Fruit fly (Drosophila melanogaster) whole organism, adult: Measurements from ENCODE around the gene CG13026.

Experiments
- CG11617 ChIP-seq: fragments of 200-800 bp; sonication (Bioruptor generic); optimal IDR thresholded peaks from 2 replicates; lab custom pipeline; 2017; ENCODE audit warnings: mild to moderate bottlenecking, missing biosample characterization, missing genetic modification reagents, missing genetic modification characterization
- CG12768 ChIP-seq: fragments of 200-800 bp; sonication (Bioruptor generic); optimal IDR thresholded peaks from 2 replicates; lab custom pipeline; 2017; ENCODE audit warnings: missing biosample characterization, missing genetic modification characterization, mild to moderate bottlenecking, moderate library complexity, missing genetic modification reagents
- CG14711 ChIP-seq: fragments of 200-800 bp; sonication (Bioruptor generic); optimal IDR thresholded peaks from 2 replicates; lab custom pipeline; 2018; ENCODE audit warnings: missing biosample characterization, mild to moderate bottlenecking, missing genetic modification characterization, moderate library complexity
- CG1620 ChIP-seq: fragments of 200-800 bp; sonication (Bioruptor generic); optimal IDR thresholded peaks from 2 replicates; lab custom pipeline; 2016; ENCODE audit warnings: missing biosample characterization, missing genetic modification characterization
- CG33017 ChIP-seq: fragments of 200-800 bp; sonication (Bioruptor generic); optimal IDR thresholded peaks from 2 replicates; lab custom pipeline; 2018; ENCODE audit warnings: missing biosample characterization, mild to moderate bottlenecking, missing genetic modification characterization, moderate library complexity
- CG5204 ChIP-seq: fragments of 200-800 bp; sonication (Bioruptor generic); optimal IDR thresholded peaks from 2 replicates; lab custom pipeline; 2016; ENCODE audit warnings: missing biosample characterization, missing genetic modification characterization
- CG7045 ChIP-seq: fragments of 200-800 bp; sonication (Bioruptor generic); optimal IDR thresholded peaks from 2 replicates; lab custom pipeline; 2017; ENCODE audit warnings: missing biosample characterization, mild to moderate bottlenecking, missing genetic modification characterization
- CG7101 ChIP-seq: fragments of 200-800 bp; sonication (Bioruptor generic); optimal IDR thresholded peaks from 2 replicates; lab custom pipeline; 2018; ENCODE audit warnings: missing biosample characterization, mild to moderate bottlenecking, missing genetic modification characterization, moderate library complexity
- Clk ChIP-seq: fragments of 200-800 bp; sonication (Bioruptor generic); optimal IDR thresholded peaks from 2 replicates; lab custom pipeline; 2017; ENCODE audit warnings: missing biosample characterization, missing genetic modification characterization
- Crg-1 ChIP-seq: fragments of 200-800 bp; sonication (Bioruptor generic); optimal IDR thresholded peaks from 2 replicates; lab custom pipeline; 2016; ENCODE audit warnings: missing biosample characterization, missing genetic modification characterization
- Hr96 ChIP-seq: fragments of 200-800 bp; sonication (Bioruptor generic); optimal IDR thresholded peaks from 2 replicates; lab custom pipeline; 2016; ENCODE audit warnings: missing biosample characterization, missing genetic modification characterization
- Mnt ChIP-seq: fragments of 200-800 bp; sonication (Bioruptor generic); optimal IDR thresholded peaks from 2 replicates; lab custom pipeline; 2016; ENCODE audit warnings: missing biosample characterization, mild to moderate bottlenecking, missing genetic modification characterization
- bab1 ChIP-seq: fragments of 200-800 bp; sonication (Bioruptor generic); optimal IDR thresholded peaks from 3 replicates; lab custom pipeline; 2019; ENCODE audit warnings: missing biosample characterization, mild to moderate bottlenecking, missing genetic modification characterization, moderate library complexity
- cic ChIP-seq: fragments of 200-800 bp; sonication (Bioruptor generic); optimal IDR thresholded peaks from 2 replicates; lab custom pipeline; 2017; ENCODE audit warnings: missing biosample characterization, mild to moderate bottlenecking, missing genetic modification characterization, moderate library complexity
- cnc ChIP-seq, 2 experiments: fragments of >200 bp; optimal IDR thresholded peaks; 2 replicates each; lab custom pipeline; 2017
- kay ChIP-seq: fragments of 200-800 bp; sonication (Bioruptor generic); peaks from one replicate; lab custom pipeline; 2016; ENCODE audit warnings: missing biosample characterization, missing genetic modification characterization, borderline replicate concordance
- ovo ChIP-seq: fragments of 200-800 bp; sonication (Bioruptor generic); optimal IDR thresholded peaks from 2 replicates; lab custom pipeline; 2016; ENCODE audit warnings: missing biosample characterization, missing genetic modification characterization
- pad ChIP-seq: fragments of 200-800 bp; sonication (Bioruptor generic); optimal IDR thresholded peaks from 3 replicates; lab custom pipeline; 2017; ENCODE audit warnings: missing biosample characterization, missing genetic modification characterization, mild to moderate bottlenecking, moderate library complexity, missing genetic modification reagents
- tj ChIP-seq: fragments of 200-800 bp; sonication (Bioruptor generic); optimal IDR thresholded peaks from 3 replicates; lab custom pipeline; 2017; ENCODE audit warnings: missing biosample characterization, mild to moderate bottlenecking, missing genetic modification characterization, moderate library complexity
- toe ChIP-seq: fragments of 200-800 bp; sonication (Bioruptor generic); optimal IDR thresholded peaks from 2 replicates; lab custom pipeline; 2016; ENCODE audit warnings: missing biosample characterization, missing genetic modification characterization

The CG13026 gene

dm6 chr3L:16698089-16698488 lies 27.9 kb downstream of the CG13026 start:
- TF ChIP-seq tj (GFP tag; lab: Kevin White, UChicago) (no peak), toe (GFP tag; lab: Kevin White, UChicago) (no peak), CG7101 (no peak), cnc (optimal IDR thresholded peaks at IDR 0.05; lab: Kevin White, UChicago) (no peak), CG1620 (GFP tag; lab: Kevin White, UChicago) (no peak), Crg-1 (GFP tag; lab: Kevin White, UChicago) (no peak), cic (GFP tag; lab: Kevin White, UChicago) (no peak), ovo (no peak), Mnt (no peak), Clk (GFP tag; lab: Kevin White, UChicago) (no peak), CG5204 (GFP tag; lab: Kevin White, UChicago) (no peak), CG11617 (GFP tag; lab: Kevin White, UChicago) (no peak), Hr96 (GFP tag; lab: Kevin White, UChicago) (no peak), CG7045 (no peak), kay (GFP tag; lab: Kevin White, UChicago) (no peak), CG14711 (no peak), CG12768 (GFP tag; lab: Kevin White, UChicago) (no peak), CG33017 (tag; lab: Kevin White, UChicago) (no peak), bab1 (no peak), pad (no peak)

- TF ChIP-seq CG14711 = peak; percentile 8
- TF ChIP-seq kay (GFP tag; lab: Kevin White, UChicago) = peak; percentile 28
- TF ChIP-seq Hr96 (GFP tag; lab: Kevin White, UChicago) = no peak
These were observed 28.9 kb downstream of the CG13026 start for dm6 chr3L:16697069-16697468.

- TF ChIP-seq CG33017 (tag; lab: Kevin White, UChicago) (no peak), Clk (GFP tag; lab: Kevin White, UChicago) (no peak), bab1 (no peak), CG5204 (GFP tag; lab: Kevin White, UChicago) (no peak), ovo (no peak), Crg-1 (GFP tag; lab: Kevin White, UChicago) (no peak), toe (GFP tag; lab: Kevin White, UChicago) (no peak), kay (GFP tag; lab: Kevin White, UChicago) (no peak), cic (GFP tag; lab: Kevin White, UChicago) (no peak), cnc (optimal IDR thresholded peaks at IDR 0.05; lab: Kevin White, UChicago) (no peak), Mnt (no peak), CG14711 (no peak)
These were observed 30.7 kb downstream of the CG13026 start for dm6 chr3L:16695076-16695847.

dm6 chr3L:16693844-16694243 lies 32.1 kb downstream of the CG13026 start:
- TF ChIP-seq ovo = no peak
- TF ChIP-seq CG12768 (GFP tag; lab: Kevin White, UChicago) = no peak
- TF ChIP-seq CG11617 (GFP tag; lab: Kevin White, UChicago) = no peak
- peak; percentile 95 for TF ChIP-seq pad
- no peak for TF ChIP-seq CG5204 (GFP tag; lab: Kevin White, UChicago)
- no peak for TF ChIP-seq CG33017 (tag; lab: Kevin White, UChicago)
- TF ChIP-seq Hr96 (GFP tag; lab: Kevin White, UChicago) = no peak
- TF ChIP-seq CG7045 = no peak
- no peak for TF ChIP-seq cnc (optimal IDR thresholded peaks at IDR 0.05; lab: Kevin White, UChicago)
- TF ChIP-seq cic (GFP tag; lab: Kevin White, UChicago) = peak; percentile 83
- TF ChIP-seq CG14711 = no peak
- TF ChIP-seq toe (GFP tag; lab: Kevin White, UChicago) = no peak

- TF ChIP-seq kay (GFP tag; lab: Kevin White, UChicago) = no peak
- no peak for TF ChIP-seq Hr96 (GFP tag; lab: Kevin White, UChicago)
- TF ChIP-seq cic (GFP tag; lab: Kevin White, UChicago) = no peak
- no peak for TF ChIP-seq Mnt
- TF ChIP-seq pad = no peak
- TF ChIP-seq bab1 = no peak
- no peak for TF ChIP-seq ovo
- no peak for TF ChIP-seq CG5204 (GFP tag; lab: Kevin White, UChicago)
- no peak for TF ChIP-seq CG12768 (GFP tag; lab: Kevin White, UChicago)
- TF ChIP-seq cnc (optimal IDR thresholded peaks at IDR 0.05; lab: Kevin White, UChicago) = no peak
- no peak for TF ChIP-seq CG11617 (GFP tag; lab: Kevin White, UChicago)
- no peak for TF ChIP-seq CG7045
- TF ChIP-seq CG14711 = no peak
- no peak for TF ChIP-seq Clk (GFP tag; lab: Kevin White, UChicago)
These were observed 35.9 kb downstream of the CG13026 start for dm6 chr3L:16690055-16690454.

dm6 chr3L:16689491-16689890 lies 36.5 kb downstream of the CG13026 start:
- TF ChIP-seq Hr96 (GFP tag; lab: Kevin White, UChicago) (no peak), kay (GFP tag; lab: Kevin White, UChicago) (peak; percentile 15)

dm6 chr3L:16683007-16683406 lies 43.0 kb downstream of the CG13026 start:
- TF ChIP-seq CG7045 (no peak), Crg-1 (GFP tag; lab: Kevin White, UChicago) (no peak), tj (GFP tag; lab: Kevin White, UChicago) (no peak), cic (GFP tag; lab: Kevin White, UChicago) (no peak), bab1 (no peak), ovo (no peak), pad (no peak), CG14711 (no peak), Mnt (no peak), kay (GFP tag; lab: Kevin White, UChicago) (no peak), cnc (optimal IDR thresholded peaks at IDR 0.05; lab: Kevin White, UChicago) (no peak)
